Fruit fly (Drosophila melanogaster) whole organism, pupa: ENCODE measurements around the gene CG14907.

Experiments
- CG10348 ChIP-seq: fragments of 200-800 bp; sonication (Bioruptor generic); IDR thresholded peaks from 2 replicates; pipeline ENCODE4 v1.3.6; 2022; ENCODE audit warnings: missing biosample characterization, missing genetic modification characterization
- CG12605 ChIP-seq: fragments of 200-800 bp; sonication (Bioruptor generic); IDR thresholded peaks from 2 replicates; pipeline ENCODE4 v1.3.6; 2022; ENCODE audit warnings: missing biosample characterization, missing genetic modification characterization
- CG15710 ChIP-seq: fragments of 200-800 bp; sonication (Bioruptor generic); optimal IDR thresholded peaks from 2 replicates; lab custom pipeline; 2018; ENCODE audit warnings: missing biosample characterization, mild to moderate bottlenecking, missing genetic modification characterization, moderate library complexity
- CG17806 ChIP-seq: fragments of 200-800 bp; sonication (Bioruptor generic); optimal IDR thresholded peaks from 2 replicates; lab custom pipeline; 2018; ENCODE audit warnings: missing biosample characterization, mild to moderate bottlenecking, missing genetic modification characterization, moderate library complexity
- CG34367 ChIP-seq: fragments of 200-800 bp; sonication (Bioruptor generic); optimal IDR thresholded peaks from 2 replicates; lab custom pipeline; 2018; ENCODE audit warnings: missing biosample characterization, mild to moderate bottlenecking, missing genetic modification characterization
- CG4496 ChIP-seq: fragments of 200-800 bp; sonication (Bioruptor generic); IDR thresholded peaks from 3 replicates; pipeline ENCODE4 v1.3.6; 2022; ENCODE audit warnings: missing biosample characterization, missing genetic modification characterization
- D1 ChIP-seq: fragments of 200-800 bp; sonication (Bioruptor generic); optimal IDR thresholded peaks from 2 replicates; lab custom pipeline; 2018; ENCODE audit warnings: missing biosample characterization, mild to moderate bottlenecking, missing genetic modification characterization, moderate library complexity
- EcR ChIP-seq: fragments of 200-800 bp; sonication (Bioruptor generic); optimal IDR thresholded peaks from 3 replicates; lab custom pipeline; 2019; ENCODE audit warnings: missing biosample characterization, missing genetic modification characterization, mild to moderate bottlenecking, moderate library complexity, missing genetic modification reagents
- Ets98B ChIP-seq: fragments of 200-800 bp; sonication (Bioruptor generic); IDR thresholded peaks from 2 replicates; pipeline ENCODE4 v1.3.6; 2022; ENCODE audit warnings: missing biosample characterization, missing genetic modification characterization
- fd96Ca ChIP-seq: fragments of 200-800 bp; sonication (Bioruptor generic); IDR thresholded peaks from 3 replicates; pipeline ENCODE4 v1.3.6; 2022; ENCODE audit warnings: missing biosample characterization, missing genetic modification characterization
- gl ChIP-seq: fragments of 200-800 bp; sonication (Bioruptor generic); optimal IDR thresholded peaks from 2 replicates; lab custom pipeline; 2018; ENCODE audit warnings: missing biosample characterization, mild to moderate bottlenecking, missing genetic modification characterization
- rn ChIP-seq: fragments of 200-800 bp; sonication (Bioruptor generic); IDR thresholded peaks from 2 replicates; pipeline ENCODE4 v1.3.6; 2022; ENCODE audit warnings: missing biosample characterization, missing genetic modification characterization

DNA sequence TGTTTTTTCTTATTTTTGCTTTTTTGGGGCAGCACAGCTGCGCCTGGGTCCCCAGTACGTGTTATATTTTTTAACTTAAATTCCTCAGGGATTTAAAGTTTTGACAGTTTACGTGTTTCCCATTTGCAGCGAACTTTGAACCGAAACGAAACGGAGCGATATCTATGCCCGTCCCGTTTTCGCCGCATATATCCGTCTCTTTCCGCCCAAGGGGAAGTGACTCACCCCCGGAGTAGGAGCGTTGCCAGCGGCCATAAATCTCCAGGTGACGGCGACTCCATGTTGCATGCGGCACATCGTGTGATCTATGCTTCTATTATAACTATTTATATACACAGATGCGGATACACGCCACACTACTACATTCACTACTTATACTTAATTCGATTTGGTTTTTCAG lies 9.6 kb upstream of the CG14907 start:
- TF ChIP-seq CG10348 (GFP tag; lab: Robert Waterston, UW) = no peak
- TF ChIP-seq Ets98B (GFP tag; lab: Robert Waterston, UW) = no peak
- no peak for TF ChIP-seq EcR (GFP tag; lab: Kevin White, UChicago)
- TF ChIP-seq CG15710 (tag; lab: Kevin White, UChicago) = no peak
- TF ChIP-seq CG17806 = no peak
- no peak for TF ChIP-seq D1 (tag; lab: Kevin White, UChicago)
- no peak for TF ChIP-seq fd96Ca (GFP tag; lab: Robert Waterston, UW)
- no peak for TF ChIP-seq rn
- no peak for TF ChIP-seq CG4496 (GFP tag; lab: Robert Waterston, UW)
- TF ChIP-seq gl (tag; lab: Kevin White, UChicago) = no peak
- TF ChIP-seq CG12605 (GFP tag; lab: Robert Waterston, UW) = no peak
- no peak for TF ChIP-seq CG34367 (tag; lab: Kevin White, UChicago)
